Worm (Caenorhabditis elegans) whole organism, early embryonic: ENCODE data around the gene W03C9.8.

Experiments
- B0310.2 ChIP-seq: sonication (generic microtip); optimal IDR thresholded peaks from 2 replicates; lab custom pipeline; 2016; ENCODE audit warnings: mild to moderate bottlenecking, missing genetic modification characterization, missing compliant biosample characterization
- aly-1 ChIP-seq: sonication (generic microtip); optimal IDR thresholded peaks from 2 replicates; lab custom pipeline; 2016; ENCODE audit warnings: missing genetic modification characterization, missing compliant biosample characterization
- ama-1 ChIP-seq: fragments of 150-350 bp; optimal IDR thresholded peaks from 2 replicates; lab custom pipeline; 2014
- ceh-36 ChIP-seq: sonication (generic microtip); optimal IDR thresholded peaks from 2 replicates; lab custom pipeline; 2016; ENCODE audit warnings: missing genetic modification characterization, inconsistent platforms, missing compliant biosample characterization
- flt-1 ChIP-seq: fragments of 200-800 bp; sonication (Bioruptor generic); IDR thresholded peaks from 2 replicates; pipeline ENCODE4 v1.3.6; 2022; ENCODE audit warnings: missing genetic modification characterization, missing compliant biosample characterization
- sea-1 ChIP-seq: fragments of 200-800 bp; sonication (Bioruptor generic); conservative IDR thresholded peaks from 2 replicates; pipeline ENCODE4 v1.3.6; 2022; ENCODE audit warnings: missing genetic modification characterization, missing compliant biosample characterization
- tbx-11 ChIP-seq: fragments of 200-800 bp; sonication (Bioruptor generic); IDR thresholded peaks from 2 replicates; pipeline ENCODE4 v1.3.6; 2022; ENCODE audit warnings: missing genetic modification characterization, missing compliant biosample characterization

DNA sequence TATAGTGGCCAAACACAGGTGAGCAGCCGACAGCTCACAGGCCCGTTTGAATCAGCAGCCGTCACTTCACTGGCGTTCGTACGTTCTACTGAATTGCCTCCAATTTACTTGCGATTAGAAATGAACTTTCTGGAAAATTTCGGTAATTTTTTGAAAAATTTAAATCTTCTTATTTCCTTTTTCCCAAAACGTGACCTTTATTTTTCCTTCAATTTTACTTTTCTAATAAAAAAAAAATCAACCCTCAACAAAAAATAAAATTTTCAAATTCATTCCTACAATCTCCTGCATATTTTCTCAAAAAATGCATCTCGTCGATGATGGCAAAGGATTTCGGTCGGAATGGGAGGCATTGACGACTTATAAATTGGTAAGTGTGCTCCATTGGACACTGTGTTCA lies at the start of gene W03C9.8:
- TF ChIP-seq aly-1 (tag; lab: Kevin White, UChicago), result no peak
- no peak for TF ChIP-seq tbx-11 (GFP tag; lab: Robert Waterston, UW)
- no peak for TF ChIP-seq ama-1
- no peak for TF ChIP-seq sea-1 (GFP tag; lab: Robert Waterston, UW)
- no peak for TF ChIP-seq ceh-36 (tag; lab: Kevin White, UChicago)
- TF ChIP-seq flt-1 (GFP tag; lab: Robert Waterston, UW), result no peak
- TF ChIP-seq B0310.2 (tag; lab: Kevin White, UChicago), result no peak
